Worm (Caenorhabditis elegans) whole organism, L3 larva: Measurements from ENCODE around the gene C25G6.4.

Experiments
- ama-1 ChIP-seq: fragments of 150-350 bp; optimal IDR thresholded peaks from 2 replicates; lab custom pipeline; 2018
- jun-1 ChIP-seq: fragments of 150-350 bp; optimal IDR thresholded peaks from 2 replicates; lab custom pipeline; 2014; ENCODE audit warnings: missing biosample characterization, missing genetic modification reagents, missing genetic modification characterization
- nfya-1 ChIP-seq: sonication (generic microtip); optimal IDR thresholded peaks from 2 replicates; lab custom pipeline; 2017; ENCODE audit warnings: missing genetic modification characterization, mild to moderate bottlenecking, missing compliant biosample characterization, antibody characterized with exemption, moderate library complexity; ENCODE audit not compliant: insufficient read depth
- skn-1 ChIP-seq: fragments of 150-350 bp; optimal IDR thresholded peaks from 2 replicates; lab custom pipeline; 2014; ENCODE audit warnings: missing biosample characterization, missing genetic modification characterization

ce11 chrX:1270598-1270997 lies 21.0 kb upstream of the C25G6.4 start, which contains the start of gene C25G6.1:
- TF ChIP-seq nfya-1 (tag; lab: Kevin White, UChicago) (no peak), jun-1 (no peak), skn-1 (no peak), ama-1 (lab: Kevin White, UChicago) (no peak)
